Worm (Caenorhabditis elegans) whole organism, L3 larva: ENCODE data around the gene plc-3.
"Not testable (repeated sequence)": the region's sequence is repeated elsewhere in the genome, so short reads cannot be mapped to it uniquely, and the experiment has no call there.

Source experiments
- R02D3.7 ChIP-seq: fragments of 150-350 bp; optimal IDR thresholded peaks from 2 replicates; lab custom pipeline; 2014; ENCODE audit warnings: missing biosample characterization, missing genetic modification characterization
- ZK546.5 ChIP-seq: sonication (generic microtip); optimal IDR thresholded peaks from 2 replicates; lab custom pipeline; 2017; ENCODE audit warnings: missing biosample characterization, missing genetic modification characterization
- aly-2 ChIP-seq: fragments of 150-350 bp; optimal IDR thresholded peaks from 2 replicates; lab custom pipeline; 2014; ENCODE audit warnings: missing biosample characterization, missing genetic modification characterization
- ama-1 ChIP-seq: fragments of 150-350 bp; optimal IDR thresholded peaks from 2 replicates; lab custom pipeline; 2018
- ceh-16 ChIP-seq: sonication (generic microtip); optimal IDR thresholded peaks from 2 replicates; lab custom pipeline; 2017; ENCODE audit warnings: missing biosample characterization, missing genetic modification characterization
- ceh-28 ChIP-seq: fragments of 150-350 bp; optimal IDR thresholded peaks from 2 replicates; lab custom pipeline; 2014; ENCODE audit warnings: missing biosample characterization, missing genetic modification reagents, missing genetic modification characterization
- ceh-82 ChIP-seq: fragments of 150-350 bp; optimal IDR thresholded peaks from 2 replicates; lab custom pipeline; 2014; ENCODE audit warnings: missing biosample characterization, missing genetic modification characterization
- ceh-9 ChIP-seq: sonication (generic microtip); optimal IDR thresholded peaks from 2 replicates; lab custom pipeline; 2018; ENCODE audit warnings: missing biosample characterization, missing genetic modification characterization
- daf-12 ChIP-seq: fragments of 150-350 bp; optimal IDR thresholded peaks from 2 replicates; lab custom pipeline; 2014; ENCODE audit warnings: missing biosample characterization, missing genetic modification reagents, missing genetic modification characterization
- egl-27 ChIP-seq: sonication (generic microtip); optimal IDR thresholded peaks from 4 replicates; lab custom pipeline; 2017; ENCODE audit warnings: missing biosample characterization, missing genetic modification reagents, missing genetic modification characterization
- egl-5 ChIP-seq: fragments of 150-350 bp; optimal IDR thresholded peaks from 2 replicates; lab custom pipeline; 2017; ENCODE audit warnings: missing biosample characterization, missing genetic modification reagents, missing genetic modification characterization, inconsistent platforms
- elt-1 ChIP-seq: fragments of 150-350 bp; optimal IDR thresholded peaks from 2 replicates; lab custom pipeline; 2014; ENCODE audit warnings: missing biosample characterization, missing genetic modification characterization
- elt-2 ChIP-seq: sonication (generic microtip); optimal IDR thresholded peaks from 2 replicates; lab custom pipeline; 2016; ENCODE audit warnings: missing genetic modification reagents, mild to moderate bottlenecking, missing genetic modification characterization, missing compliant biosample characterization
- elt-3 ChIP-seq, 3 experiments: fragments of 150-350 bp in 1 of 3; sonication (generic microtip) in 2 of 3; optimal IDR thresholded peaks; 2 replicates in 2 of 3; 4 replicates in 1 of 3; lab custom pipeline; 2014 to 2017; ENCODE audit warnings: missing biosample characterization in 3 of 3, missing genetic modification characterization in 3 of 3
- eor-1 ChIP-seq, 2 experiments: fragments of 150-350 bp; optimal IDR thresholded peaks; 2 replicates each; lab custom pipeline; 2014 to 2018; ENCODE audit warnings: missing biosample characterization in 2 of 2, missing genetic modification characterization in 2 of 2
- fkh-10 ChIP-seq: sonication (generic microtip); optimal IDR thresholded peaks from 2 replicates; lab custom pipeline; 2017; ENCODE audit warnings: missing biosample characterization, missing genetic modification reagents, missing genetic modification characterization
- fkh-2 ChIP-seq: fragments of 150-350 bp; optimal IDR thresholded peaks from 2 replicates; lab custom pipeline; 2014; ENCODE audit warnings: missing biosample characterization, missing genetic modification reagents, missing genetic modification characterization
- fos-1 ChIP-seq: fragments of 150-350 bp; optimal IDR thresholded peaks from 2 replicates; lab custom pipeline; 2014; ENCODE audit warnings: missing biosample characterization, missing genetic modification characterization
- hmg-11 ChIP-seq: sonication (generic microtip); optimal IDR thresholded peaks from 2 replicates; lab custom pipeline; 2016; ENCODE audit warnings: missing genetic modification characterization, missing compliant biosample characterization
- jun-1 ChIP-seq: fragments of 150-350 bp; optimal IDR thresholded peaks from 2 replicates; lab custom pipeline; 2014; ENCODE audit warnings: missing biosample characterization, missing genetic modification reagents, missing genetic modification characterization
- lin-15B ChIP-seq: fragments of 150-350 bp; optimal IDR thresholded peaks from 2 replicates; lab custom pipeline; 2014; ENCODE audit warnings: missing biosample characterization, missing genetic modification characterization
- lin-39 ChIP-seq: fragments of 150-350 bp; optimal IDR thresholded peaks from 2 replicates; lab custom pipeline; 2018; ENCODE audit warnings: missing biosample characterization, missing genetic modification reagents, missing genetic modification characterization
- lsy-12 ChIP-seq: sonication (generic microtip); optimal IDR thresholded peaks from 2 replicates; lab custom pipeline; 2016; ENCODE audit warnings: mild to moderate bottlenecking, missing genetic modification characterization, missing compliant biosample characterization
- mdl-1 ChIP-seq: fragments of 150-350 bp; optimal IDR thresholded peaks from 2 replicates; lab custom pipeline; 2014; ENCODE audit warnings: missing biosample characterization, missing genetic modification characterization
- mml-1 ChIP-seq: fragments of 150-350 bp; sonication (generic microtip); optimal IDR thresholded peaks from 3 replicates; lab custom pipeline; 2014; ENCODE audit warnings: missing biosample characterization, missing genetic modification characterization
- nfya-1 ChIP-seq: sonication (generic microtip); optimal IDR thresholded peaks from 2 replicates; lab custom pipeline; 2017; ENCODE audit warnings: missing genetic modification characterization, mild to moderate bottlenecking, missing compliant biosample characterization, antibody characterized with exemption, moderate library complexity; ENCODE audit not compliant: insufficient read depth
- nhr-11 ChIP-seq: fragments of 150-350 bp; optimal IDR thresholded peaks from 2 replicates; lab custom pipeline; 2014; ENCODE audit warnings: missing biosample characterization, missing genetic modification characterization
- nhr-12 ChIP-seq: fragments of 150-350 bp; optimal IDR thresholded peaks from 2 replicates; lab custom pipeline; 2014; ENCODE audit warnings: missing biosample characterization, missing genetic modification characterization
- nhr-23 ChIP-seq: fragments of 150-350 bp; optimal IDR thresholded peaks from 2 replicates; lab custom pipeline; 2014; ENCODE audit warnings: missing biosample characterization, missing genetic modification reagents, missing genetic modification characterization
- nhr-25 ChIP-seq: sonication (generic microtip); optimal IDR thresholded peaks from 2 replicates; lab custom pipeline; 2017; ENCODE audit warnings: missing biosample characterization, missing genetic modification characterization
- nhr-28 ChIP-seq: fragments of 150-350 bp; optimal IDR thresholded peaks from 2 replicates; lab custom pipeline; 2014; ENCODE audit warnings: missing biosample characterization, missing genetic modification characterization
- nhr-43 ChIP-seq: sonication (generic microtip); optimal IDR thresholded peaks from 2 replicates; lab custom pipeline; 2016; ENCODE audit warnings: mild to moderate bottlenecking, missing genetic modification characterization, missing compliant biosample characterization; ENCODE audit not compliant: poor library complexity, severe bottlenecking
- nhr-67 ChIP-seq: fragments of 150-350 bp; optimal IDR thresholded peaks from 2 replicates; lab custom pipeline; 2014; ENCODE audit warnings: missing biosample characterization, missing genetic modification characterization
- nhr-76 ChIP-seq: fragments of 150-350 bp; sonication (generic microtip); optimal IDR thresholded peaks from 5 replicates; lab custom pipeline; 2014; ENCODE audit warnings: missing biosample characterization, missing genetic modification characterization
- nhr-77 ChIP-seq: fragments of 150-350 bp; optimal IDR thresholded peaks from 2 replicates; lab custom pipeline; 2014; ENCODE audit warnings: missing biosample characterization, missing genetic modification characterization
- pha-4 ChIP-seq: fragments of 150-350 bp; optimal IDR thresholded peaks from 2 replicates; lab custom pipeline; 2014; ENCODE audit warnings: missing biosample characterization, missing genetic modification reagents, missing genetic modification characterization
- pqm-1 ChIP-seq: fragments of 150-350 bp; optimal IDR thresholded peaks from 2 replicates; lab custom pipeline; 2017; ENCODE audit warnings: missing biosample characterization, missing genetic modification characterization, inconsistent platforms
- sea-2 ChIP-seq: fragments of 150-350 bp; sonication (generic microtip); optimal IDR thresholded peaks from 4 replicates; lab custom pipeline; 2014; ENCODE audit warnings: missing biosample characterization, missing genetic modification reagents, missing genetic modification characterization
- skn-1 ChIP-seq: fragments of 150-350 bp; optimal IDR thresholded peaks from 2 replicates; lab custom pipeline; 2014; ENCODE audit warnings: missing biosample characterization, missing genetic modification characterization
- snpc-4 ChIP-seq: fragments of 150-350 bp; optimal IDR thresholded peaks from 2 replicates; lab custom pipeline; 2014; ENCODE audit warnings: missing biosample characterization, missing genetic modification characterization
- tbx-2 ChIP-seq: sonication (generic microtip); optimal IDR thresholded peaks from 2 replicates; lab custom pipeline; 2016; ENCODE audit warnings: mild to moderate bottlenecking, missing genetic modification characterization, missing compliant biosample characterization
- unc-39 ChIP-seq: sonication (generic microtip); optimal IDR thresholded peaks from 4 replicates; lab custom pipeline; 2017; ENCODE audit warnings: missing biosample characterization, missing genetic modification characterization
- unc-62 ChIP-seq: fragments of 150-350 bp; sonication (generic microtip); optimal IDR thresholded peaks from 4 replicates; lab custom pipeline; 2014; ENCODE audit warnings: missing biosample characterization, missing genetic modification reagents, missing genetic modification characterization
- zag-1 ChIP-seq: fragments of 150-350 bp; optimal IDR thresholded peaks from 2 replicates; lab custom pipeline; 2014; ENCODE audit warnings: missing biosample characterization, missing genetic modification characterization
- ztf-4 ChIP-seq: fragments of 150-350 bp; optimal IDR thresholded peaks from 2 replicates; lab custom pipeline; 2014; ENCODE audit warnings: missing biosample characterization, missing genetic modification characterization

Gene plc-3

DNA sequence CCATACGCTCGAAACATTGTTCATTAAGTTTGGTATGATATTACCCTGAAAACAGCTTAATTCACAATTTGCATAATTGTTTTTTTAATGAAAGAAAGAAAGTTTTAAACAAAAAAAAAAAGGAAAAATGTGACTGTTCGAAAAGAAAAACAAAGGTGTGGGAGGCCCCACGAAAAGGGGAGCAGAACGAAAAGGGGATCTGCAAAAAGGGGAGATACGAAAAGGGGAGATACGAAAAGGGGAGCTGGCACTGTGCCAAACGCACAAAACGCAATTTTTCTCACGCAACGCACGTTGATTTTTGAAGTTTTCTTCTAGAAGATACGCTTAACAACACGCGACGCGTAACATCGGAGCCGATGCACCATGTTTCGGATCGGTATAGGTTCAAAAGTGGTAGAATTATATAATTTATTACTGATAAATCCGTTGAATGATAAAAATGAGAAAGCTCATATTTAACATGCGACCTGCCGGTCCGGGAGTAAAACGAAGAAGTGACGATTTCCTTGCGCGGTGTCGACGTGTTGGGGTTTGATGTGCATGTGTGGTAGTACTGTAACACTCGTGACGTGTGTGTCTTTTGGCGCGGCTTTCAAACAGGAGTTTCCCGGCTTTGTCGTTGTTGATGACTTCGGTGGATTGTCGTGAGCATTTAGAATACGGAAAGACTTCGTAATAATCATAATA is 25.1 kb downstream of the plc-3 start, which contains the start of gene nrde-2:
nrde-2 (minus strand) TSS at position 45 of the 690 bp plus-strand sequence.
- not testable (repeated sequence) for TF ChIP-seq jun-1, egl-27, nfya-1

DNA sequence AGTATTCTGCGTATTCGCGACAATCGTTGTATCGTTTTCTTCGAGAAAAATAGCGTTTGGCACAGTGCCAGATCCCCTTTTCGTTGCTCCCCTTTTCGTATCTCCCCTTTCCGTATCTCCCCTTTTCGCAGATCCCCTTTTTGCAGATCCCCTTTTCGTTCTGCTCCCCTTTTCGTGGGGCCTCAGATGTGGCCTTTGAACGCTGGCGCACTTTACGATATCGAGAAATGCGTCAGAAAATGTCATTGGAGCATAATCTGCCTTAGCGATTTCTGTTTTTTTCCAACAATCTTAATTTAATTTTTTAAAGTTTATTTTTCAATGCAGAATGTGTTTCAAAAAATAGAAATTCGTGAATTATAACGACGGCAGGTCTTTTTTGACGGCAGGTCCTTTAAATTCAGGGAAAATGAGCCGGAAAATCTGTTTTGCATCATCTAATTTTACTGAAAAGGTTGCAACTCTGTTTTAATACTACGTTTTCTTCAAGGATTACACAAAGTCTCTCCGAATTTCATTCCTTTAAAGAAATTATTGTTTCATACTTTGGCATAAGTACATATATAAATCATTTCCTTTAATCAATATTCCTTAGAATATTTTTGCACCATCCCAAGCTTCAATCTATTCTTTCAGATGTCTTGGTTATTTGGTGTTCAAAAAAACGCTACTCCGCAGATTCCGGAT is 25.8 kb downstream of the plc-3 start, which contains the start of gene atad-3:
atad-3 (plus strand) TSS at position 637 of the 687 bp plus-strand sequence.
- no peak for TF ChIP-seq ceh-16 (tag; lab: Kevin White, UChicago)
- TF ChIP-seq lin-39 (tag; lab: Kevin White, UChicago), result peak; percentile 55
- no peak for TF ChIP-seq elt-3 (tag; optimal IDR thresholded peaks at IDR 0.05; lab: Kevin White, UChicago)
- TF ChIP-seq pha-4, result peak; percentile 79
- TF ChIP-seq fkh-10, result no peak
- peak; percentile 69 for TF ChIP-seq ceh-28 (tag; lab: Kevin White, UChicago)
- peak; percentile 48 for TF ChIP-seq nhr-25 (tag; lab: Kevin White, UChicago)
- TF ChIP-seq nhr-11 (tag; lab: Kevin White, UChicago), result peak; percentile 93
- TF ChIP-seq jun-1, result peak; percentile 69
- no peak for TF ChIP-seq zag-1
- peak; percentile 67 for TF ChIP-seq ceh-82
- TF ChIP-seq mdl-1 (tag; lab: Kevin White, UChicago), result no peak
- TF ChIP-seq pqm-1, result peak; percentile 26
- no peak for TF ChIP-seq mml-1
- peak; percentile 89 for TF ChIP-seq lin-15B (tag; lab: Kevin White, UChicago)
- no peak for TF ChIP-seq fkh-2 (tag; lab: Kevin White, UChicago)
- TF ChIP-seq nhr-23 (tag; lab: Kevin White, UChicago), result peak; percentile 83
- no peak for TF ChIP-seq ama-1 (lab: Kevin White, UChicago)
- TF ChIP-seq nhr-77 (tag; lab: Kevin White, UChicago), result no peak
- peak; percentile 91 for TF ChIP-seq nhr-43 (tag; lab: Kevin White, UChicago)
- TF ChIP-seq nhr-76, result no peak
- TF ChIP-seq unc-62 (GFP tag; lab: Kevin White, UChicago), result peak; percentile 6
- TF ChIP-seq skn-1 (tag; lab: Kevin White, UChicago), result peak; percentile 61
- TF ChIP-seq unc-39 (tag; lab: Kevin White, UChicago), result no peak
- peak; percentile 77 for TF ChIP-seq R02D3.7
- TF ChIP-seq sea-2 (GFP tag; lab: Kevin White, UChicago), result no peak
- no peak for TF ChIP-seq nhr-28 (tag; lab: Kevin White, UChicago)
- no peak for TF ChIP-seq daf-12 (tag; lab: Kevin White, UChicago)
- no peak for TF ChIP-seq ceh-9 (tag; lab: Kevin White, UChicago)
- peak; percentile 26 for TF ChIP-seq fos-1
- no peak for TF ChIP-seq ZK546.5 (tag; lab: Kevin White, UChicago)
- peak; percentile 82 for TF ChIP-seq lsy-12 (tag; lab: Kevin White, UChicago)
- no peak for TF ChIP-seq aly-2 (tag; lab: Kevin White, UChicago)
- TF ChIP-seq eor-1 (tag; optimal IDR thresholded peaks at IDR 0.05; lab: Kevin White, UChicago), result no peak
- peak; percentile 38 for TF ChIP-seq elt-2 (tag; lab: Kevin White, UChicago)
- peak; percentile 43 for TF ChIP-seq egl-27
- TF ChIP-seq elt-1 (tag; lab: Kevin White, UChicago), result peak; percentile 2
- no peak for TF ChIP-seq egl-5 (tag; lab: Kevin White, UChicago)
- TF ChIP-seq hmg-11, result peak; percentile 26
- no peak for TF ChIP-seq nhr-67 (tag; lab: Kevin White, UChicago)
- peak; percentile 74 for TF ChIP-seq snpc-4 (tag; lab: Kevin White, UChicago)
- TF ChIP-seq nfya-1, result peak; percentile 73
- TF ChIP-seq nhr-12 (tag; lab: Kevin White, UChicago), result no peak
- TF ChIP-seq tbx-2, result peak; percentile 76
- TF ChIP-seq ztf-4 (tag; lab: Kevin White, UChicago), result no peak
- TF ChIP-seq, all 47 proteins: peak for 23
